Worm (Caenorhabditis elegans) whole organism, late embryonic: Measurements from ENCODE around the gene F38H4.3.

Experiments used
- C08G9.2 ChIP-seq: sonication (generic microtip); optimal IDR thresholded peaks from 2 replicates; lab custom pipeline; 2016; ENCODE audit warnings: mild to moderate bottlenecking, missing genetic modification characterization, moderate library complexity, missing compliant biosample characterization
- ama-1 ChIP-seq: fragments of 150-350 bp; optimal IDR thresholded peaks from 2 replicates; lab custom pipeline; 2014
- che-1 ChIP-seq: sonication (generic microtip); optimal IDR thresholded peaks from 2 replicates; lab custom pipeline; 2016; ENCODE audit warnings: mild to moderate bottlenecking, missing genetic modification characterization, missing compliant biosample characterization
- dmd-4 ChIP-seq: sonication (generic microtip); optimal IDR thresholded peaks from 2 replicates; lab custom pipeline; 2016; ENCODE audit warnings: borderline replicate concordance, missing genetic modification characterization, missing compliant biosample characterization
- elt-2 ChIP-seq: sonication (generic microtip); optimal IDR thresholded peaks from 2 replicates; lab custom pipeline; 2016; ENCODE audit warnings: missing genetic modification reagents, missing genetic modification characterization, missing compliant biosample characterization
- hlh-15 ChIP-seq: sonication (generic microtip); optimal IDR thresholded peaks from 2 replicates; lab custom pipeline; 2016; ENCODE audit warnings: missing genetic modification characterization, missing compliant biosample characterization
- hlh-6 ChIP-seq: sonication (generic microtip); optimal IDR thresholded peaks from 2 replicates; lab custom pipeline; 2016; ENCODE audit warnings: missing genotype, missing genetic modification characterization, missing compliant biosample characterization
- lim-6 ChIP-seq: sonication (generic microtip); optimal IDR thresholded peaks from 2 replicates; lab custom pipeline; 2016; ENCODE audit warnings: missing genetic modification characterization, missing compliant biosample characterization
- mec-3 ChIP-seq: sonication (generic microtip); optimal IDR thresholded peaks from 2 replicates; lab custom pipeline; 2016; ENCODE audit warnings: borderline replicate concordance, missing genetic modification characterization, missing compliant biosample characterization
- nhr-11 ChIP-seq: fragments of 150-350 bp; optimal IDR thresholded peaks from 2 replicates; lab custom pipeline; 2014; ENCODE audit warnings: missing biosample characterization, missing genetic modification characterization
- nhr-232 ChIP-seq: sonication (generic microtip); optimal IDR thresholded peaks from 2 replicates; lab custom pipeline; 2016; ENCODE audit warnings: missing genetic modification characterization, missing compliant biosample characterization
- npax-4 ChIP-seq: sonication (generic microtip); optimal IDR thresholded peaks from 2 replicates; lab custom pipeline; 2016; ENCODE audit warnings: missing genetic modification characterization, missing compliant biosample characterization
- odd-2 ChIP-seq: sonication (generic microtip); optimal IDR thresholded peaks from 2 replicates; lab custom pipeline; 2017; ENCODE audit warnings: antibody characterized with exemption, mild to moderate bottlenecking, missing genetic modification characterization, missing compliant biosample characterization
- pha-4 ChIP-seq: fragments of 150-350 bp; optimal IDR thresholded peaks from 2 replicates; lab custom pipeline; 2018; ENCODE audit warnings: missing biosample characterization, missing genetic modification reagents, missing genetic modification characterization

ce11 chrIV:11809708-11810114 is 32.5 kb upstream of the F38H4.3 start:
- TF ChIP-seq pha-4 (tag; lab: Kevin White, UChicago): no peak
- TF ChIP-seq che-1 (tag; lab: Kevin White, UChicago): no peak
- no peak for TF ChIP-seq nhr-232 (tag; lab: Kevin White, UChicago)
- TF ChIP-seq nhr-11 (tag; lab: Kevin White, UChicago): no peak
- no peak for TF ChIP-seq npax-4
- TF ChIP-seq hlh-6 (tag; lab: Kevin White, UChicago): no peak
- TF ChIP-seq odd-2 (tag; lab: Kevin White, UChicago): no peak
- no peak for TF ChIP-seq elt-2
- TF ChIP-seq lim-6 (tag; lab: Kevin White, UChicago): no peak
- TF ChIP-seq mec-3 (tag; lab: Kevin White, UChicago): no peak
- TF ChIP-seq dmd-4 (tag; lab: Kevin White, UChicago): no peak
- TF ChIP-seq ama-1 (lab: Kevin White, UChicago): no peak
- no peak for TF ChIP-seq hlh-15
- no peak for TF ChIP-seq C08G9.2 (tag; lab: Kevin White, UChicago)
